Worm (Caenorhabditis elegans) whole organism, midembryonic: Measurements from ENCODE around the gene M04D8.7.

ENCODE experiments used
- T22C8.4 ChIP-seq: fragments of 200-800 bp; sonication (Bioruptor generic); IDR thresholded peaks from 2 replicates; pipeline ENCODE4 v1.3.6; 2022; ENCODE audit warnings: missing genetic modification characterization, missing compliant biosample characterization
- cog-1 ChIP-seq: sonication (generic microtip); optimal IDR thresholded peaks from 2 replicates; lab custom pipeline; 2016; ENCODE audit warnings: missing genetic modification characterization, missing compliant biosample characterization
- flt-1 ChIP-seq: fragments of 200-800 bp; sonication (Bioruptor generic); IDR thresholded peaks from 2 replicates; pipeline ENCODE4 v1.3.6; 2022; ENCODE audit warnings: missing genetic modification characterization, missing compliant biosample characterization
- klf-2 ChIP-seq: fragments of 200-800 bp; sonication (Bioruptor generic); conservative IDR thresholded peaks from 2 replicates; pipeline ENCODE4 v1.3.6; 2022; ENCODE audit warnings: missing genetic modification reagents, missing genetic modification characterization, missing compliant biosample characterization
- med-1 ChIP-seq: sonication (generic microtip); optimal IDR thresholded peaks from 2 replicates; lab custom pipeline; 2017; ENCODE audit warnings: missing genetic modification characterization, mild to moderate bottlenecking, missing compliant biosample characterization, antibody characterized with exemption, missing genetic modification reagents; ENCODE audit not compliant: insufficient read depth
- ref-1 ChIP-seq: fragments of 200-800 bp; sonication (Bioruptor generic); conservative IDR thresholded peaks from 2 replicates; pipeline ENCODE4 v1.3.6; 2022; ENCODE audit warnings: missing genetic modification reagents, missing genetic modification characterization, missing compliant biosample characterization
- tab-1 ChIP-seq: fragments of 200-800 bp; sonication (Bioruptor generic); IDR thresholded peaks from 2 replicates; pipeline ENCODE4 v1.3.6; 2022; ENCODE audit warnings: missing genetic modification characterization, missing compliant biosample characterization
- ztf-23 ChIP-seq: fragments of 200-800 bp; sonication (Bioruptor generic); IDR thresholded peaks from 2 replicates; pipeline ENCODE4 v1.3.6; 2022; ENCODE audit warnings: missing genetic modification reagents, missing genetic modification characterization, missing compliant biosample characterization
- ztf-29 ChIP-seq: fragments of 200-800 bp; sonication (Bioruptor generic); IDR thresholded peaks from 2 replicates; pipeline ENCODE4 v1.3.6; 2022; ENCODE audit warnings: missing genetic modification reagents, missing genetic modification characterization, missing compliant biosample characterization

M04D8.7 gene

ce11 chrIII:10004213-10004612 is 33.0 kb upstream of the M04D8.7 start, which contains the start of gene C05B5.11:
C05B5.11 (plus strand) TSS chrIII:10004513.
- TF ChIP-seq ztf-23: no peak

DNA sequence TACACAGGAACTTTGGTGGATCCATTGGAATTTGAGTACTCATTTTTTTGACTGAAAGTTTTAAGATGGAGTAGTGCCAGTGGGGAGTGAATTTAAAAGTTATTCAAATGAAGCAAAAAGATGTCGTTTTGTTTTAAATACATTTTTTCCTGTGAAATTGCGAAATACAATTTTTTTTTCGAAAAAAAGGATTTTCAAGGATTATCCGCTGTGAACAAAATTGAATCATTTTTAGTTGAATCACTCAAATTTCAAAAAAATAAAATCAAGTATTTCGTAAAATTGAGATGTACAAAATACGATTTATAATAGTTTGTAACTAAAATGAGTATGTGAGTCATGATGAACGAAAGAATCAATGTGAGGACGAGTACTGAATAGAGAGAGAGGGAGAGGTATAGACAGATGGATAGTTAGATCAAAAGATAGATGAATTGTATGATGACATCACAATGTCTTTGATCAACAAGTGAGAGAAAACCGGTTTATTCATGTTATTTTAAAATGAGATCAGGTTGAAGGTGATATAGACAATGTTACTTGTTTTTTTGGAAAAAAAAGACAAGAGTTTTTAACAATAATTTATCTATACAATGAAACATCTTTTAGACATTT is 30.4 kb upstream of the M04D8.7 start, which contains the start of gene C05B5.8:
Gene C05B5.8 (minus strand): TSS at position 51 of the 615 bp plus-strand sequence.
- no peak for TF ChIP-seq med-1 (GFP tag; lab: Kevin White, UChicago)
- no peak for TF ChIP-seq cog-1 (tag; lab: Kevin White, UChicago)
- TF ChIP-seq ref-1 (GFP tag; lab: Robert Waterston, UW): no peak
- no peak for TF ChIP-seq tab-1 (GFP tag; lab: Robert Waterston, UW)
- TF ChIP-seq ztf-29: no peak
- TF ChIP-seq klf-2 (GFP tag; lab: Robert Waterston, UW): no peak
- no peak for TF ChIP-seq T22C8.4 (GFP tag; lab: Robert Waterston, UW)
- TF ChIP-seq ztf-23: no peak
- no peak for TF ChIP-seq flt-1 (GFP tag; lab: Robert Waterston, UW)

DNA sequence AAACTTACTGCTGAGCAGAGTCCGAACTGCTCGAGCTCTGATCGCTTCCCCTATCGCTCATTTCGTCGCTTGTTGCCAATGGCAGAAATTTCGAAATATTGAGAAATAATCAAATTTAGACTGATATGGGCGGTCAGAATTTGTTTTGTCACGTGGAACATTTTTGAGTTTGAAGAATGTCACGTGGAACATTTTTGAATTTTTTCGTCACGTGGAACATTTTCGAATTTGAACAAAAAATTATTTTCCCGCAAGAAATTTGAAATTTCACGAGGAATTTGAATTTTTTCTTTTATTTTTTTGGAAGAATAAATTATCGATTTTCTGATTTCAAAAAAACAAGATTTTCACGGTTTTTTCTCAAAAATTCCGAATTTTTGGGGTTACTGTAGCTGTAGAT is 27.1 kb upstream of the M04D8.7 start, which contains the start of gene fbxa-155:
Gene fbxa-155 (minus strand): TSS at position 101 of the 400 bp plus-strand sequence.
- TF ChIP-seq klf-2 (GFP tag; lab: Robert Waterston, UW) (no peak), ztf-29 (no peak)

DNA sequence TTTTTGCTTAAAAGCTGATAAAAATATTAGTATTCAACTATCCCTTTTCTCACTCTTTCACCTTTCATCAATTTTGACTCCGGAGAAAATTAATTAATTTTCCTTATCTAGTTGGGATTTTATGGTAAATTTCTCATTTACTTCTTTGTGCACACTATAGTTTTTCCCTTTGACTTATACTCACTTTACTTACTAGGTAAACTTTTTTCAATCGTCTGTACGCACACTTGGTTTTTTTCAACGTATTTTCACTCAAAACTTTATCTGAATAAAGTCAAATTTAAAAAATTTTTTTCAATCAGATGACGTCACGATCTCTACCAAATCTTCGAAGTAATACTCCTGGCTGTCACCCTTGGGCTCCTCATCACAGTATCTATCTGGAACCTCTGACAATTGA is 25.1 kb upstream of the M04D8.7 start, which contains the start of gene C05B5.16:
Gene C05B5.16 (plus strand): TSS at position 301 of the 400 bp plus-strand sequence.
- no peak for TF ChIP-seq T22C8.4 (GFP tag; lab: Robert Waterston, UW)
- TF ChIP-seq ztf-23: no peak
- no peak for TF ChIP-seq klf-2 (GFP tag; lab: Robert Waterston, UW)
- no peak for TF ChIP-seq ztf-29
- TF ChIP-seq cog-1 (tag; lab: Kevin White, UChicago): no peak
- TF ChIP-seq med-1 (GFP tag; lab: Kevin White, UChicago): no peak
- TF ChIP-seq flt-1 (GFP tag; lab: Robert Waterston, UW): no peak
- TF ChIP-seq tab-1 (GFP tag; lab: Robert Waterston, UW): no peak
- no peak for TF ChIP-seq ref-1 (GFP tag; lab: Robert Waterston, UW)

DNA sequence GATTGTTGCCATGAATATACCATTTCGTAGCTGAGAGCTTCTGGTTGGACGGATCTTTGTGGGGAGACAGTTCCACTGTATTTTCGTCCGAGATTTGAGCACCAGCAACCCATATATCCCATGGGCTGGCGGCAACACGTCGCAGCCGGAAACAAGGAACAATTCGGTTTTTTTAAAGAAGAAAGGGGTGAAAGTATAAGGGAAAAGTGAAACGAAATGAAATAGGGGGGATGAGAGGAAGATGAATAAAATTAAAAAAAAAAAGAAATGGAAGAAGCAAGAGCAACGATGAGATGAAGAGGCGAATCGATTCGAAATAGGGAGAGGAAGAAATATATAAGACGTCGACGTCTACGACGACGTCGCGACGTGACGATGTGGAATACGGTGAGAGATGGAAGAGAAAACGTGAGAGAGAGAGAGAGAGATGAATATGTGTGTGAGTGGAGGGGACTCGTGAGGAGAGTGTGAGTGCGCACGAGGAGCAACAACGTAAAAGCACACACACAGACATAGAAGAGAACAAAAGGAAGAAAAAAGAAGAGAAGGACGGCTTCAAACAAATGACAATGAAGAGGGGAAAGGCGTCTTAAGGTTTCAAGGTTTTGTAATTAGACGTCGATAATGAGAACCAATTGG is 20.7 kb upstream of the M04D8.7 start, which contains the start of gene rgs-1:
Gene rgs-1 (minus strand): TSS at position 146 of the 639 bp plus-strand sequence.
- TF ChIP-seq tab-1 (GFP tag; lab: Robert Waterston, UW) (no peak), flt-1 (GFP tag; lab: Robert Waterston, UW) (0 out of 2 replicates have a peak, but pooled peaks have one; percentile 26)

- TF ChIP-seq ztf-23 (no peak), cog-1 (tag; lab: Kevin White, UChicago) (no peak), med-1 (GFP tag; lab: Kevin White, UChicago) (no peak), T22C8.4 (GFP tag; lab: Robert Waterston, UW) (no peak), ref-1 (GFP tag; lab: Robert Waterston, UW) (no peak), flt-1 (GFP tag; lab: Robert Waterston, UW) (no peak), tab-1 (GFP tag; lab: Robert Waterston, UW) (no peak), klf-2 (GFP tag; lab: Robert Waterston, UW) (no peak), ztf-29 (no peak)
Observed at ce11 chrIII:10018007-10018406, 19.2 kb upstream of the M04D8.7 start.

DNA sequence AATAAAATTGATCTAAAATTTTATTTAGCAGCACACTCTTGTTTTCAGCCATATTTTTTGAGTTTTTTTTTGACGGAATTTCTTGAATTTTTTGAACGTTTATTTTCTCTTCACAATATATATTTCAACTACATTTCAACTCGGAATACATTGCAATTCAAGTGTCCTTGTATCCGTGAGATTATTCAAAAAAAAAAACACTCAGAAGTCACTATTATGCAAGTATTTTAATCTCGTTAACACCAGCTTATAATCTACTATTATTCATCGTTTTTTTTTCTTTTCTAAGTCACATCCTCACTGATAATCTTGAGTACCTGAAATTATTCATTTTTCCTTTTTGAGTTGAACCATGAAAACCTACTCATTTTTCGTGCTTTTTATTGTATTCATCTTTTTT is 13.8 kb upstream of the M04D8.7 start, which contains the start of gene ins-21:
Gene ins-21 (plus strand): TSS at position 301 of the 400 bp plus-strand sequence.
- TF ChIP-seq klf-2 (GFP tag; lab: Robert Waterston, UW) (no peak), flt-1 (GFP tag; lab: Robert Waterston, UW) (no peak), tab-1 (GFP tag; lab: Robert Waterston, UW) (no peak), med-1 (GFP tag; lab: Kevin White, UChicago) (no peak), cog-1 (tag; lab: Kevin White, UChicago) (no peak), ztf-23 (no peak), ztf-29 (no peak), ref-1 (GFP tag; lab: Robert Waterston, UW) (no peak), T22C8.4 (GFP tag; lab: Robert Waterston, UW) (no peak)

- TF ChIP-seq ztf-29 (no peak), ref-1 (GFP tag; lab: Robert Waterston, UW) (no peak), med-1 (GFP tag; lab: Kevin White, UChicago) (no peak), flt-1 (GFP tag; lab: Robert Waterston, UW) (no peak), klf-2 (GFP tag; lab: Robert Waterston, UW) (no peak), tab-1 (GFP tag; lab: Robert Waterston, UW) (no peak), T22C8.4 (GFP tag; lab: Robert Waterston, UW) (no peak), cog-1 (tag; lab: Kevin White, UChicago) (no peak), ztf-23 (no peak)
Observed at ce11 chrIII:10025989-10026388, 11.3 kb upstream of the M04D8.7 start, which contains the start of gene ins-22. ins-22 (plus strand) TSS chrIII:10026289.

- TF ChIP-seq cog-1 (tag; lab: Kevin White, UChicago): no peak
- no peak for TF ChIP-seq flt-1 (GFP tag; lab: Robert Waterston, UW)
- no peak for TF ChIP-seq med-1 (GFP tag; lab: Kevin White, UChicago)
- no peak for TF ChIP-seq T22C8.4 (GFP tag; lab: Robert Waterston, UW)
- TF ChIP-seq klf-2 (GFP tag; lab: Robert Waterston, UW): no peak
- TF ChIP-seq ztf-23: no peak
- TF ChIP-seq ztf-29: no peak
- no peak for TF ChIP-seq tab-1 (GFP tag; lab: Robert Waterston, UW)
Observed at ce11 chrIII:10027947-10028346, 9.3 kb upstream of the M04D8.7 start, which contains the start of gene ins-23. ins-23 (plus strand) TSS chrIII:10028247.
